Fruit fly (Drosophila melanogaster): Measurements from ENCODE around the gene CG7889.

CG7889 gene

DNA sequence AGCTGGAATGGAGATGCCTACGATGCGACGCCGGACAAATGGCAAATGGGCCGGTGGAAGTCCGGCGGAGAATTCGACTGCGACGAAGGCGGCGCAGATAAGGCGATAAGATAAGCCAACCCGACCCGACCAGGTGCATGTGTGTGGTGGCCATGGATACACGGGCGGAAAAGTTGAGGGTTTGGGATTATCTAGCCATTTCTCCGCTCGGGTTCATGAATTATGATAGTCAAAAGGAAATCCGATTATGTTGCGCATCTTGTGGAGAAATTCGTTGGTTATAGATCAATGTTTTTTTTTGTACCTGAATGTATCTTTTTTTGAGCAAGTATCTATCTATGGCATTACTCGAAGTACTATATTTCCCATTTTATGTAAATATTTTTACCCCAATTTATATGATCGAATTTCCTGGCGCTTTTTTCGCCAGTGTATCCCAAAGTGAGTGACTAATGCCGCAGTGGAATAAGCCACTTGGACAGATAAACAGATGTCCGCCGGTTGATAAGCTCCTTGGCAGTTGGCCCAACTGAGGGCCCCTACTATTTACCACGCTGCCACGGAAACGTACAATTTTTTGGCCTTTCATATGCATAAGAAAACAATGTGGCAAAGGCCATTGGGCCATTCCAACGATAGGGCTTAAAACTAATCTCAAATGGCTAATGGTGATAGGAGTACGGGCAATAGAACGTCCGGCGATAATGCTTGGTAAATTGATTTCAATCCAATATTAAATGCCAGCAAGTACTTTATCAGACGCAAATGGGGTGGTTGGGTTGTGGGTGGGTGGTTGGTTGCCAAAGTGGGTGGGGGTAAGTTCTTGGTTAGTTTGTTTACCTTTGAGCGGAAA lies 4.0 kb downstream of the CG7889 start, which contains the start of gene CG7992 (continued):
- TF ChIP-seq CG6792 (GFP tag; optimal IDR thresholded peaks at IDR 0.05) (peak; percentile 56), CG8119 (GFP tag; IDR thresholded peaks at IDR 0.05) (0 out of 3 replicates have a peak, but pooled peaks have one; percentile 32), CG10631 (GFP tag; optimal IDR thresholded peaks at IDR 0.05) (peak; percentile 15), fd59A (GFP tag; optimal IDR thresholded peaks at IDR 0.05) (no peak), CG8632 (GFP tag; optimal IDR thresholded peaks at IDR 0.05) (peak; percentile 40), Sox14 (GFP tag; optimal IDR thresholded peaks at IDR 0.05) (peak; percentile 33), CG16779 (tag; optimal IDR thresholded peaks at IDR 0.05) (no peak), Ets21C (GFP tag; optimal IDR thresholded peaks at IDR 0.05) (no peak), CG9139 (GFP tag; optimal IDR thresholded peaks at IDR 0.05) (no peak), CG6276 (GFP tag; optimal IDR thresholded peaks at IDR 0.05) (no peak), dac (GFP tag; optimal IDR thresholded peaks at IDR 0.05) (no peak), CG32006 (GFP tag; optimal IDR thresholded peaks at IDR 0.05) (peak; percentile 30), Lpt (GFP tag; optimal IDR thresholded peaks at IDR 0.05) (no peak), CG31627 (GFP tag; optimal IDR thresholded peaks at IDR 0.05) (peak; percentile 47), net (GFP tag; optimal IDR thresholded peaks at IDR 0.05) (peak; percentile 48), eg (GFP tag; IDR thresholded peaks at IDR 0.05) (0 out of 3 replicates have a peak, but pooled peaks have one; percentile 31)

DNA sequence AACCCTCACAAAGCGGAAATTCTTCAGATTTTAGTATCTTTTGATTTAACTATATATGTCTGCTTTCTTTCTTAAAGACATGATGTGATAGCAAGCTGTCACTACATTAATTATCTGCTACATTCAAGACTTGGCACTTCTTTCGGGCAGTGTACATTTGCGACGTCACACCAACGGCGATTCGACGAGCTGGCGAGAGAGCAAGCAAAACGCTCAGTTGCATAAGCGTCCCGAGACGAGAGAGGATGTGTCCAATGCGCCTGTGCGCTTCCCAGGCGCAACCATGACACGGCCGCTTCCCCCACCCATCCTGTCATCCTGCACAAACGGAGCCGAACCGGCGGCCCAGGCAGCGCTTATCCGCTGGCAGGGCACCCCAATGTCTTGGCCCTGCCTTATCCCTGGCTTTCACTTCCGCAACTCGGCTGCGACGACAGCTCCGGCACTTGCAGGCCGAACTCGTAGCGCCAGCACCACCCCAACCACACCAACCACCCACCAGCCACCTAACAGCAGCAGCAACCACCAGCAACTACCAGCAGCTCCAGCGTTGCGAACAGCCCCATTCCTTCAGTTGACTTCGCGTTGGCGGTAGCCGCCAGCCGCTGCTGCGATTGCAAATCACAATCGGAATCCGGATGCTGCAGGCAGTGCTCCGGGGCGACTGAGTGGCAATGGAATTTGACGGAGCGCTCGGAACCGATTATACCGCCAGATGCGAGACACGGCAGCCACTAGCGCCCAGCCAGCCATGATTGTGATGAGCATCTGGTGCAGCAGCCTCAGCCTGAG lies 5.2 kb downstream of the CG7889 start, which contains the start of gene Hs3st-B:
Gene Hs3st-B (plus strand): TSS at position 214 of the 792 bp plus-strand sequence.
- peak; percentile 14 for TF ChIP-seq vri (GFP tag; optimal IDR thresholded peaks at IDR 0.05)
- peak; percentile 43 for TF ChIP-seq Eip78C (GFP tag)
- no peak for TF ChIP-seq CG6792 (GFP tag; optimal IDR thresholded peaks at IDR 0.05)
- TF ChIP-seq Ets21C (GFP tag; optimal IDR thresholded peaks at IDR 0.05): no peak

DNA sequence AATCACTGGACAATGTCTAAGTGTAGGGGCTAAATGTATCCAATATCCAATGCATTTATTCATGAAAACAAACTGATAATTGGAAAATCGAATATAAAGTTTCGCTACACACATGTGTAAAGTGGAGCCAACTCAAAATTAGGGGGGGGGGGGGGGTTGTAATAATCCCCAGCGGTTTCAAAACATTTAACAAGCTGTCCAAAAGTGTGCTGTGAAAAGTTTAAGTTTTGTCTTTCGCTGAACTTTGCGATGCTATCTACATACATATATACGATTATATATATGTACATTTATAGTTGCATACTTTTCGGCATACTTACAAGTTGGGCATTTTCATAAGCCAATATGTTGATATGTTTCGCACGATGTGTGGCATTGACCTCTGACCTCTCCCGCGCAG lies 5.9 kb downstream of the CG7889 start:
- no peak for TF ChIP-seq CG8119 (GFP tag; IDR thresholded peaks at IDR 0.05)
- no peak for TF ChIP-seq svp (GFP tag)

DNA sequence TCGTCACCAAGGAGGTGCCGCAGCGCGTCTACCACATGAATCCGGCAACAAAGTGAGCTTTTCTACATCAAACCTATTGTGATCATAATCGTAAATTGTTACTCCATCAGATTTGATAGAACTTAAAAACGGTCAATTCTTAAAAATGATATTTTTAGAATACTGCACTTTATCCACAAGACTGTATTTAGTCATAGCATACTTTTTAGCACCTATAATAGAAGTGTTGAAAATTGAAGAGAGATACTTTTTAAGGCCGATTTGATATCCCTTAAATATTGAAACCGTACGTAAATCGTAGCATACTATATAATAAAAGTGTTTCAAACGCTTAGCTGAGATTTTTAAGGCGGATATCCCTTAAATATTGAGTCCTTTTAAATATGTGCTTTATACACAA lies 6.7 kb downstream of the CG7889 start:
- TF ChIP-seq CG6163 (GFP tag; IDR thresholded peaks at IDR 0.05): no peak
- TF ChIP-seq CG6808 (GFP tag; optimal IDR thresholded peaks at IDR 0.05): no peak
- TF ChIP-seq Hr38 (GFP tag; optimal IDR thresholded peaks at IDR 0.05): no peak
- no peak for TF ChIP-seq Eip93F (GFP tag; optimal IDR thresholded peaks at IDR 0.05)
- TF ChIP-seq Hr39 (GFP tag; optimal IDR thresholded peaks at IDR 0.05): no peak
- no peak for TF ChIP-seq Eip78C (GFP tag)
- no peak for TF ChIP-seq CG6854 (GFP tag; optimal IDR thresholded peaks at IDR 0.05)
- no peak for TF ChIP-seq achi (GFP tag; optimal IDR thresholded peaks at IDR 0.05)
- no peak for TF ChIP-seq CG31627 (GFP tag; optimal IDR thresholded peaks at IDR 0.05)
- no peak for TF ChIP-seq CG8319 (GFP tag; optimal IDR thresholded peaks at IDR 0.05)

DNA sequence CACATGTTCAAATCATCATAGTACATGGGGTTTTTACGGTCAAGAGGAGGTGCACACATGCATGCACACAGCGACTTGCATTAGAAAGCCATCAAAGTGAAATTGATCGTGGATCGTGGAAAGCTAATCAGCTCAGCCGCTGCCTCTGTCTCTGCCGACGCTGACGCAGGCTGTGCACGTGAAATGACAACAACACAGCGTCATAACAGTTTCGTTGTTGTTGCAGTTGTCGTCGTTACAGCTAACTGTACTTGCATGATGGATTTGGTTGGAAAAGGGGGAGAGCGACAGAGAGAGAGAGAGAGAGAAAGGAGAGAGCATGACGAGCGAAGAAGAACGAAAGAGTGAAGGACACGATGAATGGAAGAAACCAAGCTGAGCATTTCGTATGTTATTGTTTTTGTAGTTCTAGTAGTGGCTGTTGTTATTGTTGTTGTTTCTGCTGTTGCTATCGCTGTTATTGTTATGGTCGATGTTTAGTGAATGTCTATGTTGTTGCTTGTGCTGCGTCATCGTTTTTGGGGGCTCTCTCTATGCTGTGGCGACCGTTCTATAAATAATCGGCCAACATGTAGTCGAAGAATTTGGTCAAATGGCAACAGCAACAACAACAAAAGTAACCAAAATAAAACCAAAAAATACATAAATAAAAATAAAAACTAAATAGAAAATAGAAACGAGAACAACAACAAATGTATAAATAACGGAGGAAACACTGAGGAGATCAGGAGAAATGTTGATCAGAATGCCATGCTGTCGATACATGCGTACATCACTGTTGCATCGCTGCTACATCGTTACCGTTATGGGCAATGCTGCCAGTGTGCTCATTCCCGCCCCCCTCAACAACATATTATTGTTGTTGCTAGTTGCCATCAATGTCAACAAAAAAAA lies 16.6 kb downstream of the CG7889 start:
- TF ChIP-seq CG32006 (GFP tag; optimal IDR thresholded peaks at IDR 0.05) (no peak), CG15336 (GFP tag; IDR thresholded peaks at IDR 0.05) (0 out of 2 replicates have a peak, but pooled peaks have one; percentile 19)

All from whole organism, prepupa.